Fruit fly (Drosophila melanogaster) whole organism, prepupa: ENCODE results near the gene CG33630.

Source experiments
- CG32006 ChIP-seq: fragments of 200-800 bp; sonication (Bioruptor generic); optimal IDR thresholded peaks from 3 replicates; lab custom pipeline; 2017; ENCODE audit warnings: missing biosample characterization, mild to moderate bottlenecking, missing genetic modification characterization
- CG6276 ChIP-seq: fragments of 200-800 bp; sonication (Bioruptor generic); optimal IDR thresholded peaks from 2 replicates; lab custom pipeline; 2017; ENCODE audit warnings: missing biosample characterization, mild to moderate bottlenecking, missing genetic modification characterization
- Eip93F ChIP-seq: fragments of 200-800 bp; sonication (Bioruptor generic); optimal IDR thresholded peaks from 2 replicates; lab custom pipeline; 2016; ENCODE audit warnings: missing biosample characterization, mild to moderate bottlenecking, missing genetic modification characterization
- Ets21C ChIP-seq: fragments of 200-800 bp; sonication (Bioruptor generic); optimal IDR thresholded peaks from 3 replicates; lab custom pipeline; 2016; ENCODE audit warnings: missing biosample characterization, missing genetic modification characterization

DNA sequence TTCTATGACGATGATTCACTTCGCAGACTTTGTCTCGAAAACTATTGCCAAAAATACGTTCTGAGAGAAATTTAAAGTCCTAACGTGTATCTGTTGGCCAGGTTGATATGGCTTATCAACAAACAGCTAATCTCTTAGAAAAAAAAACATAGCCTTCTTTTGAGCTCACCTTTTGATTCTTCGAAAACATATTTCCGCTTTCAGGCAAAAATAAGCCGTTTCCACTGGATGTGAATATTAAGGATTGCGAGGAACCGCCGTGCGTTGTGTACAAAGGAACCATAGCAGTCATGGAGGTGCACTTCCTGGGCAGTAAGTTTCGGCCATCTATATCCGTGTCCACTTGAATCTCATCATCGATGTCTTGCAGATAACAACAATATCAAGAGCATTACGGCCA lies 8.9 kb upstream of the CG33630 start:
- TF ChIP-seq CG32006 (GFP tag; lab: Kevin White, UChicago) (no peak), Eip93F (no peak), CG6276 (GFP tag; lab: Kevin White, UChicago) (no peak), Ets21C (GFP tag; lab: Kevin White, UChicago) (no peak)
